Worm (Caenorhabditis elegans) whole organism, late embryonic: ENCODE results near the gene tam-1.

Experiments used
- ama-1 ChIP-seq: fragments of 150-350 bp; optimal IDR thresholded peaks from 2 replicates; lab custom pipeline; 2014
- ceh-2 ChIP-seq: sonication (generic microtip); optimal IDR thresholded peaks from 2 replicates; lab custom pipeline; 2016; ENCODE audit warnings: missing genotype, missing genetic modification characterization, missing compliant biosample characterization
- ceh-45 ChIP-seq: fragments of 200-800 bp; sonication (Bioruptor generic); IDR thresholded peaks from 2 replicates; pipeline ENCODE4 v1.3.6; 2022; ENCODE audit warnings: missing genetic modification reagents, missing genetic modification characterization, missing compliant biosample characterization
- ceh-6 ChIP-seq: fragments of 200-800 bp; sonication (Bioruptor generic); optimal IDR thresholded peaks from 2 replicates; lab custom pipeline; 2018; ENCODE audit warnings: mild to moderate bottlenecking, missing genetic modification characterization, missing compliant biosample characterization
- hlh-13 ChIP-seq: fragments of 200-800 bp; sonication (Bioruptor generic); optimal IDR thresholded peaks from 2 replicates; lab custom pipeline; 2018; ENCODE audit warnings: mild to moderate bottlenecking, missing genetic modification characterization, missing compliant biosample characterization
- pros-1 ChIP-seq: fragments of 150-350 bp; optimal IDR thresholded peaks from 2 replicates; lab custom pipeline; 2014; ENCODE audit warnings: missing biosample characterization, missing genetic modification reagents, missing genetic modification characterization
- rnt-1 ChIP-seq: sonication (generic microtip); optimal IDR thresholded peaks from 2 replicates; lab custom pipeline; 2016; ENCODE audit warnings: missing genetic modification characterization, missing compliant biosample characterization

DNA sequence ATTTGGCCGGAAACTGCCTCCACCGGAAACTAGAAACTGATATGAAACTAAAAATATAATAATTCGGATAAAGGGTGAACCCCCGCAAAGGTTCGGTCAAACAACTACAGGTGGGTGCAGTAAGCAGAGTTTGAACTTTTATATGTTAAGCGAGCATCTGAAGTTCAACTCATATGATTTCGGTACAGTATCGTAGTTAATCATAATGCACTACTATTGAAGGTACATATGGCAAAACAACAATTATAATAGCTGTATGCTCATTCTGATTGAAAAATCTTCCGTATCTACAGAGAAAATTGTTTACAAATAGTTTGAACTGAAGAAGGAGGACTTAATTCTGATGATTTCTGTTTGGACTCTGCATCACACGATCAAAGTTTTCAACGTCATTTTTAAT is 29.6 kb downstream of the tam-1 start:
- TF ChIP-seq ceh-45 (GFP tag; lab: Robert Waterston, UW) (no peak), pros-1 (tag; lab: Kevin White, UChicago) (no peak), ceh-2 (tag; lab: Kevin White, UChicago) (no peak), ceh-6 (GFP tag; lab: Kevin White, UChicago) (no peak), rnt-1 (no peak), ama-1 (lab: Kevin White, UChicago) (no peak), hlh-13 (GFP tag; lab: Kevin White, UChicago) (no peak)
